Worm (Caenorhabditis elegans): ENCODE measurements around the gene nnt-1.

The nnt-1 gene

DNA sequence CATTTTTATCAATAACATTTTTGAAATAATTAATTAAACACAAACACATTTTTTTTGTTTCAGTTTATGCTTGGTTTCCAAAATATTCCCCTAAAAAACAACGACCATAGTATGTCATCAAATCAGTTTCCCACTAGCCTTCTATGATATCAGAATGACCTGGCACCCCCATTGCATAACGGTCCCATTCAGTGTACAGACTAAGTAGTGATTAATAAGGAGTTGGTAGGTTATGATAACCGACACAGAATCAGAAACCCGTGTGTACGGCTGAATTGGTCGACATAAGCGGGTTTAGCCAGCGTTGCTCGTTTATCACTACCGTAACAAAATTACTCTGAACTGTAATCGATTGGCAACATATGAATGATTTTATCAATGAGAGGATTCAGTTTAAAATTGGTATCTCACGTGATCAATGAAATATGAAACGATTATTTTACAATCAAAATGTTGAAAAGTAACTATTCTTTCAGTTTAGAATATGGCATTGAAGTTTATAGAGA lies 35.4 kb downstream of the nnt-1 start:
- TF ChIP-seq madf-8 (GFP tag; conservative IDR thresholded peaks at IDR 0.05) (no peak), lsl-1 (GFP tag; optimal IDR thresholded peaks at IDR 0.05) (no peak), zfh-2 (GFP tag; conservative IDR thresholded peaks at IDR 0.05) (no peak), F52B5.7 (tag; optimal IDR thresholded peaks at IDR 0.05) (no peak), nhr-90 (tag; optimal IDR thresholded peaks at IDR 0.05) (no peak), sea-2 (GFP tag; IDR thresholded peaks at IDR 0.05) (no peak), F55B11.4 (tag; optimal IDR thresholded peaks at IDR 0.05; ENCODE audit: borderline replicate concordance, insufficient read depth) (no peak), madf-3 (GFP tag; IDR thresholded peaks at IDR 0.05) (no peak), F37B4.10 (GFP tag; IDR thresholded peaks at IDR 0.05) (no peak), efl-1 (GFP tag; optimal IDR thresholded peaks at IDR 0.05) (no peak), egrh-3 (GFP tag; IDR thresholded peaks at IDR 0.05) (no peak), hlh-12 (tag; optimal IDR thresholded peaks at IDR 0.05) (no peak), nfya-2 (GFP tag; IDR thresholded peaks at IDR 0.05) (no peak), ztf-3 (GFP tag; optimal IDR thresholded peaks at IDR 0.05) (no peak), snpc-1.3 (tag; optimal IDR thresholded peaks at IDR 0.05; ENCODE audit: insufficient read depth) (no peak), nfyb-1 (GFP tag; IDR thresholded peaks at IDR 0.05) (no peak)

DNA sequence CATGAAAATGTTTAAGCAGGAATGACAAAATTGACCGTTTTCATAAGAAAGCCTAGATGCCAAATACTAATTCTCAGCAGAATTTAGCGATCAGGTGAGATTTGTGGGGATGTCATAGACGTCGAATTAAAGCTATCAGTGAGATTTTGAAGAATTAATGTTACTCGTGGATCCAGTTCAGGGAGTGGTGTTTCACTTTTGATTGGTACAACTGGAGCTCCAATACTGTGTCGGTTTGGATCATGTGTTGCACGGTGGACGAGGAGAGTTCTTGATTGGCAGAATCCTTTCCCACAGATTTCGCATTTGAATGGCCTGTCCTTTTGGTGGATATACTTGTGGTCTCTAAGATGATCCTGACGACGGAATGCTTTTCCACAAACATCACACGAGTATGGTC lies 37.5 kb downstream of the nnt-1 start:
- no peak for TF ChIP-seq cebp-2 (GFP tag; IDR thresholded peaks at IDR 0.05)
- TF ChIP-seq ccch-3 (GFP tag; optimal IDR thresholded peaks at IDR 0.05) = no peak
- TF ChIP-seq ceh-79 (tag; optimal IDR thresholded peaks at IDR 0.05) = no peak
- no peak for TF ChIP-seq T07F8.4 (tag; optimal IDR thresholded peaks at IDR 0.05)

DNA sequence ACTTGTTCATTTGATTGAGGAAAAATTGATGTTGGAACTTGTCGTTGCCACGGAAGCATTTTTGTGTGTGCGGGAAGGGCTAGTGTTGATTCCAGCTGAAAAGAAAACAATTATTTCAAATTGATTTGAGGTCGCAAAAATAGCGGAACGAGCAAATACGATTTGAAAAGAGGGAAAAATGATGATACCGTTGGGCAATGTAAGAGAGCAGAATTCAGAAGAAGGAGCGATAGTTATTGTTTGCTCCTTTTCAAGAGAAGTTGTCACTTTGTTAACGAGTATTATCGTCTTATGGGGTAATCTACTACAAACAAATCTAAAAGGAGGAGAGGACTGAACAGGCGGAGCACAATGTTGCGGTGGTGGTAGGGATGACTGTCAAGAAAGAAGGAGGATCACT lies 38.3 kb downstream of the nnt-1 start, which contains the start of gene odd-2:
Gene odd-2, minus strand, starts transcription at position 101 of the 400 bp plus-strand sequence.
- no peak for TF ChIP-seq F57A8.1 (GFP tag; optimal IDR thresholded peaks at IDR 0.05)
- TF ChIP-seq lsl-1 (GFP tag; optimal IDR thresholded peaks at IDR 0.05) = no peak
- no peak for TF ChIP-seq akir-1 (GFP tag; optimal IDR thresholded peaks at IDR 0.05)
- no peak for TF ChIP-seq snpc-1.1 (tag; optimal IDR thresholded peaks at IDR 0.05; ENCODE audit: insufficient read depth)
- TF ChIP-seq nhr-179 (tag; optimal IDR thresholded peaks at IDR 0.05) = no peak
- TF ChIP-seq aptf-2 (GFP tag; conservative IDR thresholded peaks at IDR 0.05) = no peak
- TF ChIP-seq pha-4 (tag; optimal IDR thresholded peaks at IDR 0.05) = no peak
- TF ChIP-seq lin-35 (GFP tag; optimal IDR thresholded peaks at IDR 0.05) = no peak
- TF ChIP-seq athp-1 (tag; optimal IDR thresholded peaks at IDR 0.05) = no peak
- TF ChIP-seq chd-7 (tag; optimal IDR thresholded peaks at IDR 0.05) = no peak
- TF ChIP-seq ceh-58 (GFP tag; IDR thresholded peaks at IDR 0.05) = no peak
- TF ChIP-seq rpc-1 (optimal IDR thresholded peaks at IDR 0.05) = no peak
- no peak for TF ChIP-seq rpc-1 (tag; optimal IDR thresholded peaks at IDR 0.05)

DNA sequence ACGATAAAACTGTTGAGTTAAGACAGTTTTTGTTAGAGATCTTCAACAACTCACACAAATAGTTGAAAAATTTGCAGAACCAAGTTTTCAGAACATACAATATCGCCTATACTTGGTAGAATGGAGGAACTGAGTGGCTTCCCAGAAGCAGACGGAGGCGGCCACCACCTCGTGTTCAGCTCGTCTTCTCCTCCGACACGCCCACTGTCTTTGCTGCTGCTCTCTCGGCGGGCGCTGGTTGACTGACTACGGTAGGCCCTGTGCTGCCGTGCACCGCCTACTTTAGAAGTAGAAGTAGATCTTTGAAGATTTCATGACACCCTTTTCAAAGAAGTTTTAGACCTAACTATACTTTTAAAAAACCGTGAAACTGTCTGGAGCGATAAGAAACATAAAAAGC lies 39.9 kb downstream of the nnt-1 start:
- TF ChIP-seq zfh-2 (GFP tag; conservative IDR thresholded peaks at IDR 0.05) = peak; percentile 72
- no peak for TF ChIP-seq T07F8.4 (tag; optimal IDR thresholded peaks at IDR 0.05)
- no peak for TF ChIP-seq hmg-20 (GFP tag; IDR thresholded peaks at IDR 0.05)
- no peak for TF ChIP-seq madf-10 (tag; optimal IDR thresholded peaks at IDR 0.05)
- TF ChIP-seq F23B12.7 (tag; optimal IDR thresholded peaks at IDR 0.05; ENCODE audit: insufficient read depth) = no peak
- TF ChIP-seq egrh-3 (GFP tag; IDR thresholded peaks at IDR 0.05) = peak; percentile 27; the same call in 1 of the 2 replicates
- TF ChIP-seq lsl-1 (GFP tag; optimal IDR thresholded peaks at IDR 0.05) = no peak
- TF ChIP-seq pbrm-1 (GFP tag; IDR thresholded peaks at IDR 0.05) = no peak
- no peak for TF ChIP-seq nhr-90 (tag; optimal IDR thresholded peaks at IDR 0.05)
- no peak for TF ChIP-seq F52B5.7 (tag; optimal IDR thresholded peaks at IDR 0.05)
- TF ChIP-seq zim-3 (tag; optimal IDR thresholded peaks at IDR 0.05) = no peak
